Fruit fly (Drosophila melanogaster) whole organism, wandering third instar larva: ENCODE data around the gene CG17328.
A peak's percentile ranks its signal among the peaks of the same experiment; 100 is the strongest.

Experiments
- Abd-B ChIP-seq: fragments of >200 bp; optimal IDR thresholded peaks from 2 replicates; lab custom pipeline; 2017; ENCODE audit warnings: missing biosample characterization, missing genetic modification characterization
- CG32264 ChIP-seq: fragments of 200-800 bp; sonication (Bioruptor generic); optimal IDR thresholded peaks from 2 replicates; lab custom pipeline; 2016; ENCODE audit warnings: missing biosample characterization, missing genetic modification characterization
- CG9705 ChIP-seq: fragments of 200-800 bp; sonication (Bioruptor generic); optimal IDR thresholded peaks from 2 replicates; lab custom pipeline; 2018; ENCODE audit warnings: missing biosample characterization, mild to moderate bottlenecking, missing genetic modification characterization
- CrebA ChIP-seq: fragments of 200-800 bp; sonication (Bioruptor generic); optimal IDR thresholded peaks from 2 replicates; lab custom pipeline; 2016; ENCODE audit warnings: missing biosample characterization, mild to moderate bottlenecking, missing genetic modification characterization, borderline replicate concordance
- Dfd ChIP-seq: fragments of >200 bp; optimal IDR thresholded peaks from 2 replicates; lab custom pipeline; 2017; ENCODE audit warnings: missing biosample characterization, missing genetic modification characterization
- Dif ChIP-seq: fragments of 200-275, 200-300 bp; sonication (Bioruptor generic); optimal IDR thresholded peaks from 2 replicates; lab custom pipeline; 2018; ENCODE audit warnings: missing biosample characterization, missing genetic modification characterization; ENCODE audit not compliant: partially characterized antibody
- GATAd ChIP-seq: sonication (Bioruptor generic); optimal IDR thresholded peaks from 2 replicates; lab custom pipeline; 2016; ENCODE audit warnings: missing biosample characterization, missing genetic modification characterization
- HLH106 ChIP-seq: fragments of 200-800 bp; optimal IDR thresholded peaks from 3 replicates; lab custom pipeline; 2019; ENCODE audit warnings: missing biosample characterization, mild to moderate bottlenecking, missing genetic modification characterization, moderate library complexity
- Hnf4 ChIP-seq: fragments of 200-800 bp; sonication (Bioruptor generic); optimal IDR thresholded peaks from 2 replicates; lab custom pipeline; 2016; ENCODE audit warnings: missing biosample characterization, mild to moderate bottlenecking, missing genetic modification characterization
- Hr78 ChIP-seq: fragments of >200 bp; optimal IDR thresholded peaks from 2 replicates; lab custom pipeline; 2017; ENCODE audit warnings: missing biosample characterization, missing genetic modification characterization
- Hr83 ChIP-seq: fragments of 200-300 bp; sonication (Bioruptor generic); optimal IDR thresholded peaks from 2 replicates; lab custom pipeline; 2016; ENCODE audit warnings: missing biosample characterization, mild to moderate bottlenecking, missing genetic modification characterization, moderate library complexity; ENCODE audit not compliant: poor library complexity, severe bottlenecking
- Jra ChIP-seq: sonication (Bioruptor generic); optimal IDR thresholded peaks from 2 replicates; lab custom pipeline; 2016; ENCODE audit warnings: missing biosample characterization, missing genetic modification characterization
- Mio ChIP-seq: sonication (Bioruptor generic); optimal IDR thresholded peaks from 2 replicates; lab custom pipeline; 2016; ENCODE audit warnings: missing biosample characterization, missing genetic modification characterization
- Myc ChIP-seq: fragments of >200 bp; optimal IDR thresholded peaks from 2 replicates; lab custom pipeline; 2017
- N ChIP-seq: fragments of >200 bp; optimal IDR thresholded peaks from 2 replicates; lab custom pipeline; 2018; ENCODE audit warnings: missing biosample characterization, missing external identifiers, missing genetic modification characterization
- OdsH ChIP-seq: fragments of 200-800 bp; sonication (Bioruptor generic); optimal IDR thresholded peaks from 2 replicates; lab custom pipeline; 2016; ENCODE audit warnings: missing biosample characterization, mild to moderate bottlenecking, missing genetic modification characterization
- Rel ChIP-seq, 2 experiments: fragments of 200-800 bp; sonication (Bioruptor generic) in 1 of 2; optimal IDR thresholded peaks; 2 replicates in 1 of 2; 3 replicates in 1 of 2; lab custom pipeline; 2016 to 2019; ENCODE audit warnings: mild to moderate bottlenecking in 2 of 2, missing biosample characterization in 2 of 2, missing genetic modification characterization in 2 of 2, moderate library complexity in 1 of 2
- Sp1 ChIP-seq: fragments of 200-800 bp; sonication (Bioruptor generic); optimal IDR thresholded peaks from 3 replicates; lab custom pipeline; 2019; ENCODE audit warnings: missing biosample characterization, mild to moderate bottlenecking, missing genetic modification characterization, moderate library complexity
- Vsx2 ChIP-seq: fragments of 200-300, 225-300 bp; sonication (Bioruptor generic); optimal IDR thresholded peaks from 2 replicates; lab custom pipeline; 2018; ENCODE audit warnings: missing biosample characterization, missing genetic modification characterization; ENCODE audit not compliant: partially characterized antibody
- br ChIP-seq: fragments of 200-800 bp; sonication (Bioruptor generic); optimal IDR thresholded peaks from 2 replicates; lab custom pipeline; 2016; ENCODE audit warnings: missing biosample characterization, missing genetic modification characterization
- brk ChIP-seq: fragments of 200-800 bp; sonication (Bioruptor generic); optimal IDR thresholded peaks from 2 replicates; lab custom pipeline; 2016; ENCODE audit warnings: missing biosample characterization, mild to moderate bottlenecking, missing genetic modification characterization
- dl ChIP-seq, 2 experiments: fragments of 175-275, 200-275 bp in 1 of 2; fragments of 200-275 bp in 1 of 2; sonication (Bioruptor generic); optimal IDR thresholded peaks; lab custom pipeline; 2018; ENCODE audit warnings: mild to moderate bottlenecking in 2 of 2, missing biosample characterization in 2 of 2, missing genetic modification characterization in 2 of 2, moderate library complexity in 2 of 2; ENCODE audit not compliant: partially characterized antibody in 2 of 2, insufficient read depth in 1 of 2
- dmrt93B ChIP-seq: fragments of 200-800 bp; sonication (Bioruptor generic); optimal IDR thresholded peaks from 2 replicates; lab custom pipeline; 2018; ENCODE audit warnings: missing biosample characterization, mild to moderate bottlenecking, missing genetic modification characterization
- dsf ChIP-seq: sonication (Bioruptor generic); optimal IDR thresholded peaks from 2 replicates; lab custom pipeline; 2016; ENCODE audit warnings: missing biosample characterization, missing genetic modification characterization, borderline replicate concordance
- ey ChIP-seq: fragments of 200-800 bp; sonication (Bioruptor generic); optimal IDR thresholded peaks from 2 replicates; lab custom pipeline; 2016; ENCODE audit warnings: missing biosample characterization, missing genetic modification characterization
- foxo ChIP-seq, 2 experiments: fragments of 200-800 bp; sonication (Bioruptor generic); optimal IDR thresholded peaks; 2 replicates in 1 of 2; 3 replicates in 1 of 2; lab custom pipeline; 2016 to 2017; ENCODE audit warnings: missing biosample characterization in 2 of 2, missing genetic modification characterization in 2 of 2
- fru ChIP-seq: fragments of 200-800 bp; sonication (Bioruptor generic); optimal IDR thresholded peaks from 3 replicates; lab custom pipeline; 2016; ENCODE audit warnings: missing biosample characterization, mild to moderate bottlenecking, missing genetic modification characterization
- h ChIP-seq: fragments of 200-800 bp; sonication (Bioruptor generic); optimal IDR thresholded peaks from 3 replicates; lab custom pipeline; 2016; ENCODE audit warnings: missing biosample characterization, mild to moderate bottlenecking, missing genetic modification characterization
- jim ChIP-seq: fragments of 175-275, 200-325 bp; sonication (Bioruptor generic); optimal IDR thresholded peaks from 2 replicates; lab custom pipeline; 2016; ENCODE audit warnings: missing biosample characterization, mild to moderate bottlenecking, missing genetic modification characterization
- lola ChIP-seq: fragments of >200 bp; optimal IDR thresholded peaks from 2 replicates; lab custom pipeline; 2017; ENCODE audit warnings: missing biosample characterization, missing genetic modification characterization
- pan ChIP-seq: fragments of >200 bp; optimal IDR thresholded peaks from 2 replicates; lab custom pipeline; 2017
- psq ChIP-seq: fragments of 200-800 bp; sonication (Bioruptor generic); optimal IDR thresholded peaks from 3 replicates; lab custom pipeline; 2017; ENCODE audit warnings: missing biosample characterization, mild to moderate bottlenecking, missing genetic modification characterization, moderate library complexity
- rgr ChIP-seq: fragments of 200-800 bp; sonication (Bioruptor generic); optimal IDR thresholded peaks from 3 replicates; lab custom pipeline; 2016; ENCODE audit warnings: missing biosample characterization, mild to moderate bottlenecking, missing genetic modification characterization
- sage ChIP-seq: fragments of 200-800 bp; sonication (Bioruptor generic); optimal IDR thresholded peaks from 2 replicates; lab custom pipeline; 2016; ENCODE audit warnings: missing biosample characterization, mild to moderate bottlenecking, missing genetic modification characterization
- sv ChIP-seq: fragments of 200-800 bp; sonication (Bioruptor generic); optimal IDR thresholded peaks from 3 replicates; lab custom pipeline; 2016; ENCODE audit warnings: missing biosample characterization, missing genetic modification characterization
- tai ChIP-seq: sonication (Bioruptor generic); optimal IDR thresholded peaks from 2 replicates; lab custom pipeline; 2016; ENCODE audit warnings: missing biosample characterization, missing genetic modification characterization
- usp ChIP-seq: fragments of >200 bp; optimal IDR thresholded peaks from 2 replicates; lab custom pipeline; 2017; ENCODE audit warnings: missing biosample characterization, missing genetic modification characterization
- woc ChIP-seq: sonication (Bioruptor generic); optimal IDR thresholded peaks from 2 replicates; lab custom pipeline; 2016; ENCODE audit warnings: missing biosample characterization, mild to moderate bottlenecking, missing genetic modification characterization

Gene CG17328

dm6 chr2L:16299466-16300311 lies at the start of gene CG17328, which contains the start of gene heix:
Gene CG17328, plus strand, starts transcription at chr2L:16299943.
Gene heix, minus strand, starts transcription at chr2L:16299858.
- TF ChIP-seq Abd-B (GFP tag; lab: Kevin White, UChicago) (no peak), Mio (no peak), dsf (GFP tag; lab: Kevin White, UChicago) (peak; percentile 31), h (GFP tag; lab: Kevin White, UChicago) (no peak), Jra (GFP tag; lab: Kevin White, UChicago) (peak; percentile 20), usp (GFP tag; lab: Kevin White, UChicago) (no peak), rgr (GFP tag; lab: Kevin White, UChicago) (peak; percentile 74), CG32264 (no peak), CG9705 (GFP tag; lab: Kevin White, UChicago) (peak; percentile 69), br (GFP tag; lab: Kevin White, UChicago) (no peak), OdsH (GFP tag; lab: Kevin White, UChicago) (peak; percentile 66), fru (no peak), dl (GFP tag; optimal IDR thresholded peaks at IDR 0.05; lab: Kevin White, UChicago; ENCODE audit: insufficient read depth in 1 of 2, partially characterized antibody in 2 of 2) (no peak), Hnf4 (peak; percentile 67), foxo (GFP tag; optimal IDR thresholded peaks at IDR 0.05; lab: Kevin White, UChicago) (peak in 1 of 2 experiments; percentile 81), brk (GFP tag; lab: Kevin White, UChicago) (no peak), Rel (GFP tag; optimal IDR thresholded peaks at IDR 0.05; lab: Kevin White, UChicago) (no peak), Rel (tag; optimal IDR thresholded peaks at IDR 0.05; lab: Kevin White, UChicago) (peak; percentile 19), Sp1 (peak; percentile 74), sv (GFP tag; lab: Kevin White, UChicago) (peak; percentile 66), lola (GFP tag; lab: Kevin White, UChicago) (no peak), sage (GFP tag; lab: Kevin White, UChicago) (no peak), jim (no peak), Myc (no peak), N (no peak), Hr83 (GFP tag; lab: Kevin White, UChicago) (no peak), tai (GFP tag; lab: Kevin White, UChicago) (no peak), HLH106 (tag; lab: Kevin White, UChicago) (peak; percentile 81), dmrt93B (GFP tag; lab: Kevin White, UChicago) (no peak), CrebA (no peak), pan (lab: Kevin White, UChicago) (no peak), Hr78 (no peak), psq (GFP tag; lab: Kevin White, UChicago) (peak; percentile 59), woc (GFP tag; lab: Kevin White, UChicago) (peak; percentile 83), Vsx2 (GFP tag; lab: Kevin White, UChicago) (no peak), Dif (GFP tag; lab: Kevin White, UChicago) (peak; percentile 6), Dfd (GFP tag; lab: Kevin White, UChicago) (no peak), GATAd (GFP tag; lab: Kevin White, UChicago) (no peak), ey (peak; percentile 66)

dm6 chr2L:16251598-16252131 lies 48.1 kb upstream of the CG17328 start, which contains the start of gene CG46309:
Gene CG46309, minus strand, starts transcription at chr2L:16251788.
- TF ChIP-seq Dfd (GFP tag; lab: Kevin White, UChicago): no peak
- TF ChIP-seq fru: peak; percentile 85
- no peak for TF ChIP-seq dmrt93B (GFP tag; lab: Kevin White, UChicago)
- TF ChIP-seq dl (GFP tag; optimal IDR thresholded peaks at IDR 0.05; lab: Kevin White, UChicago; ENCODE audit: insufficient read depth in 1 of 2, partially characterized antibody in 2 of 2): peak; percentile 43 to 77
- peak; percentile 31 for TF ChIP-seq psq (GFP tag; lab: Kevin White, UChicago)
- TF ChIP-seq Abd-B (GFP tag; lab: Kevin White, UChicago): no peak
- no peak for TF ChIP-seq Jra (GFP tag; lab: Kevin White, UChicago)
- TF ChIP-seq sage (GFP tag; lab: Kevin White, UChicago): no peak
- peak; percentile 54 for TF ChIP-seq h (GFP tag; lab: Kevin White, UChicago)
- peak; percentile 82 for TF ChIP-seq Dif (GFP tag; lab: Kevin White, UChicago)
- no peak for TF ChIP-seq dsf (GFP tag; lab: Kevin White, UChicago)
- TF ChIP-seq HLH106 (tag; lab: Kevin White, UChicago): no peak
- TF ChIP-seq jim: no peak
- TF ChIP-seq ey: peak; percentile 60
- TF ChIP-seq Hr83 (GFP tag; lab: Kevin White, UChicago): no peak
- peak in 1 of 2 experiments; percentile 49 for TF ChIP-seq foxo (GFP tag; optimal IDR thresholded peaks at IDR 0.05; lab: Kevin White, UChicago)
- peak; percentile 40 for TF ChIP-seq rgr (GFP tag; lab: Kevin White, UChicago)
- TF ChIP-seq CG32264: no peak
- no peak for TF ChIP-seq Hr78
- TF ChIP-seq br (GFP tag; lab: Kevin White, UChicago): peak; percentile 49
- TF ChIP-seq usp (GFP tag; lab: Kevin White, UChicago): no peak
- TF ChIP-seq Mio: no peak
- no peak for TF ChIP-seq Vsx2 (GFP tag; lab: Kevin White, UChicago)
- peak; percentile 23 for TF ChIP-seq Hnf4
- no peak for TF ChIP-seq Sp1
- TF ChIP-seq Myc: no peak
- no peak for TF ChIP-seq lola (GFP tag; lab: Kevin White, UChicago)
- TF ChIP-seq GATAd (GFP tag; lab: Kevin White, UChicago): no peak
- TF ChIP-seq CG9705 (GFP tag; lab: Kevin White, UChicago): no peak
- TF ChIP-seq tai (GFP tag; lab: Kevin White, UChicago): no peak
- peak; percentile 33 for TF ChIP-seq OdsH (GFP tag; lab: Kevin White, UChicago)
- no peak for TF ChIP-seq brk (GFP tag; lab: Kevin White, UChicago)
- no peak for TF ChIP-seq pan (lab: Kevin White, UChicago)
- TF ChIP-seq Rel (GFP tag; optimal IDR thresholded peaks at IDR 0.05; lab: Kevin White, UChicago): no peak
- no peak for TF ChIP-seq Rel (tag; optimal IDR thresholded peaks at IDR 0.05; lab: Kevin White, UChicago)
- peak; percentile 42 for TF ChIP-seq woc (GFP tag; lab: Kevin White, UChicago)
- peak; percentile 19 for TF ChIP-seq sv (GFP tag; lab: Kevin White, UChicago)
- no peak for TF ChIP-seq N
- no peak for TF ChIP-seq CrebA
